Fruit fly (Drosophila melanogaster): ENCODE results near the gene MED6.
A peak's percentile ranks its signal among the peaks of the same experiment; 100 is the strongest.

Gene MED6

DNA sequence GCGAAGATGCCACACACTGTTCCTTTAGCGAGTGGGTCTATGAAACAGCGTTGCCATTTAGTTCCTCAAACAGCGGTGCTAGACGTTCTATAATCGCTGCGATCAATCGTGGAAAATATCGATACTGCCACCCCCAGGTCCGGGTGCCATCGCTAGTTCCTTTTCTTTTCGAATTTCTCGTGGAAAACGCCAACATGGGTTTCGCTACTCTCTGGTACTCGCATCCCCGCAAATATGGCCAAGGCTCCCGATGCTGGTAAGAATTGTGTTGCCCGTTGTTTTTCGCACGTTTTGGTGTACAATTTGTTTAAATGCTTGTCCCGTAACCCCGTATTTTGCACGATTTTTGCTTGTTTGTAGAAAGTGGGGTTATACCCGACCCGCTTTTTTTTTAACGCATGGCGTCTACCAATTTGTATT, 9.2 kb upstream of the MED6 start, which contains the start of gene RpS29 (continued):
- TF ChIP-seq CG11093 (GFP tag; IDR thresholded peaks at IDR 0.05), result no peak
- peak; percentile 97 for TF ChIP-seq CG13287 (GFP tag; IDR thresholded peaks at IDR 0.05; ENCODE audit: partially characterized antibody)
- TF ChIP-seq maf-S (GFP tag; optimal IDR thresholded peaks at IDR 0.05), result peak; percentile 84
- peak; percentile 89 for TF ChIP-seq sug (tag; optimal IDR thresholded peaks at IDR 0.05)
- peak; percentile 52 for TF ChIP-seq CG4820 (GFP tag; optimal IDR thresholded peaks at IDR 0.05)
- TF ChIP-seq CG13894 (tag; optimal IDR thresholded peaks at IDR 0.05), result peak; percentile 91
- TF ChIP-seq CG12942 (GFP tag; optimal IDR thresholded peaks at IDR 0.05), result peak; percentile 78
- TF ChIP-seq CG6813 (GFP tag; optimal IDR thresholded peaks at IDR 0.05), result peak; percentile 82
- peak; percentile 100 for TF ChIP-seq E2f2 (GFP tag; IDR thresholded peaks at IDR 0.05)
- peak; percentile 59 for TF ChIP-seq fd64A (GFP tag; optimal IDR thresholded peaks at IDR 0.05)
- TF ChIP-seq Bdp1 (GFP tag; optimal IDR thresholded peaks at IDR 0.05), result peak; percentile 76
- TF ChIP-seq CG43689 (GFP tag; IDR thresholded peaks at IDR 0.05), result no peak
- TF ChIP-seq stc (GFP tag; IDR thresholded peaks at IDR 0.05), result peak; percentile 71
- TF ChIP-seq toy (GFP tag; IDR thresholded peaks at IDR 0.05), result peak; percentile 51; the same call in 1 of the 2 replicates
- TF ChIP-seq scrt (GFP tag; optimal IDR thresholded peaks at IDR 0.05), result peak; percentile 73
- TF ChIP-seq Hmr (GFP tag; optimal IDR thresholded peaks at IDR 0.05), result peak; percentile 94
- TF ChIP-seq dati (GFP tag; IDR thresholded peaks at IDR 0.05), result no peak
- TF ChIP-seq bcd (GFP tag; optimal IDR thresholded peaks at IDR 0.05), result peak; percentile 85
- peak; percentile 88 for TF ChIP-seq CG17912 (GFP tag; optimal IDR thresholded peaks at IDR 0.05)
- TF ChIP-seq pan (optimal IDR thresholded peaks at IDR 0.05), result no peak
- peak in 1 of 2 experiments; percentile 76 for TF ChIP-seq pan (GFP tag; optimal IDR thresholded peaks at IDR 0.05 in 1 of 2, IDR thresholded peaks at IDR 0.05 in 1 of 2)
- TF ChIP-seq CG10959 (GFP tag; IDR thresholded peaks at IDR 0.05), result peak; percentile 41; the same call in 1 of the 2 replicates
- peak; percentile 99 for TF ChIP-seq MESR4 (GFP tag; optimal IDR thresholded peaks at IDR 0.05)
- TF ChIP-seq Fer1 (GFP tag; optimal IDR thresholded peaks at IDR 0.05), result peak; percentile 89
- peak; percentile 76 for TF ChIP-seq Ada2b (GFP tag; IDR thresholded peaks at IDR 0.05)
- TF ChIP-seq Trl (optimal IDR thresholded peaks at IDR 0.05), result no peak
- TF ChIP-seq Trl (GFP tag; optimal IDR thresholded peaks at IDR 0.05), result peak; percentile 91
- TF ChIP-seq Hey (tag; optimal IDR thresholded peaks at IDR 0.05), result peak; percentile 74
- TF ChIP-seq HLH3B (GFP tag; IDR thresholded peaks at IDR 0.05), result peak; percentile 73
- peak; percentile 69; the same call in 2 of the 3 replicates for TF ChIP-seq CG3726 (GFP tag; IDR thresholded peaks at IDR 0.05)
- no peak for TF ChIP-seq CG10462 (GFP tag; optimal IDR thresholded peaks at IDR 0.05)
- peak; percentile 97 for TF ChIP-seq CG12155 (GFP tag; optimal IDR thresholded peaks at IDR 0.05)
- TF ChIP-seq Fer3 (tag; optimal IDR thresholded peaks at IDR 0.05), result peak; percentile 71
- TF ChIP-seq CG14667 (GFP tag; IDR thresholded peaks at IDR 0.05), result peak; percentile 54; the same call in 1 of the 2 replicates
- no peak for TF ChIP-seq CG3838 (GFP tag; optimal IDR thresholded peaks at IDR 0.05)
- TF ChIP-seq tx (GFP tag; optimal IDR thresholded peaks at IDR 0.05), result peak; percentile 80
- peak; percentile 95 for TF ChIP-seq knrl (GFP tag; IDR thresholded peaks at IDR 0.05; ENCODE audit: partially characterized antibody)
- no peak for TF ChIP-seq Kr (GFP tag; optimal IDR thresholded peaks at IDR 0.05)
- TF ChIP-seq nerfin-2 (GFP tag; IDR thresholded peaks at IDR 0.05; ENCODE audit: partially characterized antibody), result peak; percentile 70
- TF ChIP-seq CG8089 (GFP tag; optimal IDR thresholded peaks at IDR 0.05), result peak; percentile 80
- peak; percentile 68 for TF ChIP-seq CG12104 (GFP tag; optimal IDR thresholded peaks at IDR 0.05)
- TF ChIP-seq CG1233 (GFP tag; optimal IDR thresholded peaks at IDR 0.05), result peak; percentile 60
- TF ChIP-seq CG7963 (GFP tag; IDR thresholded peaks at IDR 0.05; ENCODE audit: partially characterized antibody), result peak; percentile 79
- TF ChIP-seq Mrtf (GFP tag; IDR thresholded peaks at IDR 0.05), result peak; percentile 71
- peak; percentile 69 for TF ChIP-seq crc (GFP tag; optimal IDR thresholded peaks at IDR 0.05)
- TF ChIP-seq cad (GFP tag; optimal IDR thresholded peaks at IDR 0.05), result no peak
- peak; percentile 94 for TF ChIP-seq Myb (GFP tag; optimal IDR thresholded peaks at IDR 0.05)
- TF ChIP-seq vvl (GFP tag; IDR thresholded peaks at IDR 0.05), result peak; percentile 90
- peak; percentile 92 for TF ChIP-seq chinmo (GFP tag; IDR thresholded peaks at IDR 0.05; ENCODE audit: partially characterized antibody)
- peak; percentile 88 for TF ChIP-seq shn (GFP tag; optimal IDR thresholded peaks at IDR 0.05)
- TF ChIP-seq hb (GFP tag; IDR thresholded peaks at IDR 0.05; ENCODE audit: partially characterized antibody), result peak; percentile 89
